Worm (Caenorhabditis elegans): ENCODE results near the gene srh-33.
A peak's percentile ranks its signal among the peaks of the same experiment; 100 is the strongest.

The srh-33 gene

ce11 chrV:414630-415029, 28.5 kb downstream of the srh-33 start, which contains the start of gene dod-19:
Gene dod-19 (minus strand): TSS chrV:414759.
- TF ChIP-seq saeg-2 (GFP tag; IDR thresholded peaks at IDR 0.05) (no peak), dmd-6 (GFP tag; IDR thresholded peaks at IDR 0.05) (peak; percentile 57), pqm-1 (tag; optimal IDR thresholded peaks at IDR 0.05) (peak; percentile 79)

- no peak for TF ChIP-seq nhr-237 (tag; optimal IDR thresholded peaks at IDR 0.05)
- peak; percentile 95 for TF ChIP-seq aha-1 (tag)
Measured at ce11 chrV:412820-413219, 30.3 kb downstream of the srh-33 start.

ce11 chrV:404210-404669, 38.9 kb downstream of the srh-33 start, which contains the start of gene nhr-252:
Gene nhr-252 (plus strand): TSS chrV:404619.
- TF ChIP-seq daf-16 (GFP tag; optimal IDR thresholded peaks at IDR 0.05) (no peak), daf-16 (tag; optimal IDR thresholded peaks at IDR 0.05) (no peak), ceh-62 (tag; optimal IDR thresholded peaks at IDR 0.05) (no peak), lin-15B (tag; optimal IDR thresholded peaks at IDR 0.05) (no peak), egl-27 (tag; optimal IDR thresholded peaks at IDR 0.05) (no peak), dve-1 (tag; optimal IDR thresholded peaks at IDR 0.05; ENCODE audit: insufficient read depth) (no peak), nhr-111 (GFP tag; optimal IDR thresholded peaks at IDR 0.05) (no peak)

- TF ChIP-seq hif-1 (tag; optimal IDR thresholded peaks at IDR 0.05), result no peak
- TF ChIP-seq zfp-2 (tag; optimal IDR thresholded peaks at IDR 0.05), result no peak
- no peak for TF ChIP-seq snpc-1.2 (GFP tag; IDR thresholded peaks at IDR 0.05)
- no peak for TF ChIP-seq ceh-28 (tag; optimal IDR thresholded peaks at IDR 0.05)
Measured at ce11 chrV:403028-403427, 40.1 kb downstream of the srh-33 start, which contains the start of gene srh-62. Gene srh-62 (minus strand): TSS chrV:403128.

- TF ChIP-seq unc-62 (GFP tag; optimal IDR thresholded peaks at IDR 0.05 in 1 of 2) (peak in 1 of 2 experiments; percentile 11), unc-62 (tag; optimal IDR thresholded peaks at IDR 0.05) (no peak), ceh-28 (tag; optimal IDR thresholded peaks at IDR 0.05) (no peak)
Measured at ce11 chrV:399721-400120, 43.4 kb downstream of the srh-33 start, which contains the start of gene scl-27. Gene scl-27 (plus strand): TSS chrV:400021.

ce11 chrV:396309-396708, 46.8 kb downstream of the srh-33 start, which contains the start of gene nhr-253:
Gene nhr-253 (plus strand): TSS chrV:396593.
- TF ChIP-seq F49E8.2 (tag; optimal IDR thresholded peaks at IDR 0.05; ENCODE audit: borderline replicate concordance), result no peak

- TF ChIP-seq zip-2 (tag; optimal IDR thresholded peaks at IDR 0.05) (no peak), nhr-11 (tag; optimal IDR thresholded peaks at IDR 0.05) (peak; percentile 31)
Measured at ce11 chrV:392199-392678, 50.9 kb downstream of the srh-33 start, which contains the start of gene nhr-254. Gene nhr-254 (plus strand): TSS chrV:392628.
